Worm (Caenorhabditis elegans) whole organism, young adult: ENCODE measurements around the gene phyh-1.
"Not testable (repeated sequence)": the region's sequence is repeated elsewhere in the genome, so short reads cannot be mapped to it uniquely, and the experiment has no call there.

ENCODE experiments used
- B0336.3 ChIP-seq: fragments of 200-800 bp; sonication (Bioruptor generic); IDR thresholded peaks from 2 replicates; pipeline ENCODE4 v1.3.6; 2022; ENCODE audit warnings: missing genetic modification characterization, missing compliant biosample characterization
- D2030.7 ChIP-seq: fragments of 200-800 bp; sonication (Bioruptor generic); IDR thresholded peaks from 2 replicates; pipeline ENCODE4 v1.3.6; 2022; ENCODE audit warnings: missing genetic modification reagents, missing genetic modification characterization, missing compliant biosample characterization
- F22D6.2 ChIP-seq: sonication (generic microtip); optimal IDR thresholded peaks from 2 replicates; lab custom pipeline; 2016; ENCODE audit warnings: mild to moderate bottlenecking, missing genetic modification characterization, missing compliant biosample characterization
- F49E8.2 ChIP-seq: sonication (generic microtip); optimal IDR thresholded peaks from 3 replicates; lab custom pipeline; 2017; ENCODE audit warnings: missing genetic modification characterization, mild to moderate bottlenecking, missing compliant biosample characterization, antibody characterized with exemption, moderate library complexity; ENCODE audit not compliant: insufficient read depth
- F55B11.4 ChIP-seq: sonication (generic microtip); optimal IDR thresholded peaks from 2 replicates; lab custom pipeline; 2016; ENCODE audit warnings: missing compliant biosample characterization, missing genetic modification characterization, borderline replicate concordance; ENCODE audit not compliant: insufficient read depth
- K11D2.4 ChIP-seq: fragments of 200-800 bp; sonication (Bioruptor generic); IDR thresholded peaks from 2 replicates; pipeline ENCODE4 v1.3.6; 2022; ENCODE audit warnings: missing genetic modification reagents, missing genetic modification characterization, missing compliant biosample characterization
- T07F8.4 ChIP-seq: sonication (generic microtip); optimal IDR thresholded peaks from 2 replicates; lab custom pipeline; 2016; ENCODE audit warnings: mild to moderate bottlenecking, missing genetic modification characterization, moderate library complexity, missing compliant biosample characterization
- Y95B8A.8 ChIP-seq: fragments of 200-800 bp; sonication (Bioruptor generic); IDR thresholded peaks from 2 replicates; pipeline ENCODE4 v1.3.6; 2022; ENCODE audit warnings: missing genetic modification reagents, missing genetic modification characterization, missing compliant biosample characterization
- aptf-3 ChIP-seq: fragments of 200-800 bp; sonication (Bioruptor generic); IDR thresholded peaks from 2 replicates; pipeline ENCODE4 v1.3.6; 2022; ENCODE audit warnings: missing genetic modification characterization, missing compliant biosample characterization
- atf-7 ChIP-seq: sonication (generic microtip); optimal IDR thresholded peaks from 2 replicates; lab custom pipeline; 2017; ENCODE audit warnings: mild to moderate bottlenecking, missing genetic modification characterization, missing compliant biosample characterization
- athp-1 ChIP-seq: sonication (generic microtip); optimal IDR thresholded peaks from 2 replicates; lab custom pipeline; 2017; ENCODE audit warnings: mild to moderate bottlenecking, missing genetic modification characterization, missing compliant biosample characterization
- bed-1 ChIP-seq: fragments of 200-800 bp; sonication (Bioruptor generic); IDR thresholded peaks from 2 replicates; pipeline ENCODE4 v1.3.6; 2022; ENCODE audit warnings: missing genetic modification reagents, missing genetic modification characterization, missing compliant biosample characterization
- ccch-3 ChIP-seq: fragments of 200-800 bp; sonication (Bioruptor generic); optimal IDR thresholded peaks from 2 replicates; lab custom pipeline; 2018; ENCODE audit warnings: mild to moderate bottlenecking, missing genetic modification characterization, missing compliant biosample characterization
- cebp-2 ChIP-seq: fragments of 200-800 bp; sonication (Bioruptor generic); IDR thresholded peaks from 2 replicates; pipeline ENCODE4 v1.3.6; 2022; ENCODE audit warnings: missing genetic modification characterization, missing compliant biosample characterization
- ceh-58 ChIP-seq: fragments of 200-800 bp; sonication (Bioruptor generic); IDR thresholded peaks from 2 replicates; pipeline ENCODE4 v1.3.6; 2022; ENCODE audit warnings: missing genetic modification characterization, missing compliant biosample characterization
- dox-1 ChIP-seq: fragments of 200-800 bp; sonication (Bioruptor generic); IDR thresholded peaks from 2 replicates; pipeline ENCODE4 v1.3.6; 2022; ENCODE audit warnings: missing genetic modification reagents, missing genetic modification characterization, missing compliant biosample characterization
- efl-1 ChIP-seq: fragments of 150-350 bp; optimal IDR thresholded peaks from 2 replicates; lab custom pipeline; 2014; ENCODE audit warnings: missing biosample characterization, missing genetic modification reagents, missing genetic modification characterization
- egl-18 ChIP-seq: fragments of 200-800 bp; sonication (Bioruptor generic); IDR thresholded peaks from 2 replicates; pipeline ENCODE4 v1.3.6; 2022; ENCODE audit warnings: missing genetic modification reagents, missing genetic modification characterization, missing compliant biosample characterization
- ekl-4 ChIP-seq: fragments of 200-800 bp; sonication (Bioruptor generic); IDR thresholded peaks from 2 replicates; pipeline ENCODE4 v1.3.6; 2022; ENCODE audit warnings: missing genetic modification reagents, missing genetic modification characterization, missing compliant biosample characterization
- him-1 ChIP-seq: sonication (generic microtip); optimal IDR thresholded peaks from 2 replicates; lab custom pipeline; 2016; ENCODE audit warnings: missing genotype, missing genetic modification reagents, missing genetic modification characterization, missing compliant biosample characterization
- hlh-26 ChIP-seq: fragments of 200-800 bp; sonication (Bioruptor generic); conservative IDR thresholded peaks from 2 replicates; pipeline ENCODE4 v1.3.6; 2022; ENCODE audit warnings: missing genetic modification reagents, missing genetic modification characterization, missing compliant biosample characterization
- hmg-20 ChIP-seq: fragments of 200-800 bp; sonication (Bioruptor generic); IDR thresholded peaks from 2 replicates; pipeline ENCODE4 v1.3.6; 2022; ENCODE audit warnings: missing genetic modification reagents, missing genetic modification characterization, missing compliant biosample characterization
- hsf-1 ChIP-seq: fragments of 200-800 bp; sonication (Bioruptor generic); IDR thresholded peaks from 2 replicates; pipeline ENCODE4 v1.3.6; 2022; ENCODE audit warnings: missing genetic modification reagents, missing genetic modification characterization, missing compliant biosample characterization
- let-526 ChIP-seq: fragments of 200-800 bp; sonication (Bioruptor generic); IDR thresholded peaks from 2 replicates; pipeline ENCODE4 v1.3.6; 2022; ENCODE audit warnings: missing genetic modification reagents, missing genetic modification characterization, missing compliant biosample characterization
- lin-35 ChIP-seq, 3 experiments: fragments of 150-350 bp in 2 of 3; sonication (generic microtip) in 1 of 3; optimal IDR thresholded peaks; 2 replicates each; lab custom pipeline; 2014 to 2018; ENCODE audit warnings: missing biosample characterization in 3 of 3, missing genetic modification characterization in 3 of 3, missing genetic modification reagents in 3 of 3
- lin-40 ChIP-seq: sonication (generic microtip); optimal IDR thresholded peaks from 2 replicates; lab custom pipeline; 2016; ENCODE audit warnings: missing genetic modification characterization, mild to moderate bottlenecking, missing compliant biosample characterization, missing genotype, missing genetic modification reagents
- lsy-27 ChIP-seq: sonication (generic microtip); optimal IDR thresholded peaks from 2 replicates; lab custom pipeline; 2017; ENCODE audit warnings: missing genetic modification characterization, mild to moderate bottlenecking, missing compliant biosample characterization, antibody characterized with exemption, missing genotype, borderline replicate concordance; ENCODE audit not compliant: insufficient read depth
- madf-10 ChIP-seq: sonication (generic microtip); optimal IDR thresholded peaks from 2 replicates; lab custom pipeline; 2016; ENCODE audit warnings: mild to moderate bottlenecking, missing genetic modification characterization, missing compliant biosample characterization
- madf-6 ChIP-seq: fragments of 200-800 bp; sonication (Bioruptor generic); IDR thresholded peaks from 2 replicates; pipeline ENCODE4 v1.3.6; 2022; ENCODE audit warnings: missing genetic modification reagents, missing genetic modification characterization, missing compliant biosample characterization
- mcd-1 ChIP-seq: fragments of 200-800 bp; sonication (Bioruptor generic); IDR thresholded peaks from 2 replicates; pipeline ENCODE4 v1.3.6; 2022; ENCODE audit warnings: missing genetic modification reagents, missing genetic modification characterization, missing compliant biosample characterization
- nfya-2 ChIP-seq: fragments of 200-800 bp; sonication (Bioruptor generic); IDR thresholded peaks from 2 replicates; pipeline ENCODE4 v1.3.6; 2022; ENCODE audit warnings: missing genetic modification reagents, missing genetic modification characterization, missing compliant biosample characterization
- nhr-179 ChIP-seq: sonication (generic microtip); optimal IDR thresholded peaks from 2 replicates; lab custom pipeline; 2016; ENCODE audit warnings: mild to moderate bottlenecking, missing genetic modification characterization, missing compliant biosample characterization
- nhr-27 ChIP-seq: fragments of 200-800 bp; sonication (Bioruptor generic); optimal IDR thresholded peaks from 2 replicates; lab custom pipeline; 2018; ENCODE audit warnings: mild to moderate bottlenecking, missing genetic modification characterization, moderate library complexity, missing compliant biosample characterization
- pbrm-1 ChIP-seq: fragments of 200-800 bp; sonication (Bioruptor generic); IDR thresholded peaks from 2 replicates; pipeline ENCODE4 v1.3.6; 2022; ENCODE audit warnings: missing genetic modification reagents, missing genetic modification characterization, missing compliant biosample characterization
- rcor-1 ChIP-seq: fragments of 200-800 bp; sonication (Bioruptor generic); IDR thresholded peaks from 2 replicates; pipeline ENCODE4 v1.3.6; 2022; ENCODE audit warnings: missing genetic modification reagents, missing genetic modification characterization, missing compliant biosample characterization
- rec-8 ChIP-seq, 2 experiments: sonication (generic microtip); optimal IDR thresholded peaks; 2 replicates each; lab custom pipeline; 2016; ENCODE audit warnings: mild to moderate bottlenecking in 2 of 2, missing genetic modification characterization in 2 of 2, missing genetic modification reagents in 2 of 2, missing genotype in 2 of 2, missing biosample characterization in 1 of 2, missing compliant biosample characterization in 1 of 2, moderate library complexity in 1 of 2
- sdz-38 ChIP-seq: sonication (generic microtip); optimal IDR thresholded peaks from 2 replicates; lab custom pipeline; 2016; ENCODE audit warnings: missing genotype, missing genetic modification characterization, missing compliant biosample characterization
- unc-62 ChIP-seq: fragments of 150-350 bp; optimal IDR thresholded peaks from 2 replicates; lab custom pipeline; 2014; ENCODE audit warnings: missing biosample characterization, missing genetic modification reagents, missing genetic modification characterization
- ztf-18 ChIP-seq: sonication (generic microtip); optimal IDR thresholded peaks from 2 replicates; lab custom pipeline; 2016; ENCODE audit warnings: missing genotype, mild to moderate bottlenecking, missing genetic modification characterization, missing compliant biosample characterization
- ztf-26 ChIP-seq: sonication (generic microtip); optimal IDR thresholded peaks from 2 replicates; lab custom pipeline; 2017; ENCODE audit warnings: missing genetic modification characterization, missing compliant biosample characterization

phyh-1 gene

DNA sequence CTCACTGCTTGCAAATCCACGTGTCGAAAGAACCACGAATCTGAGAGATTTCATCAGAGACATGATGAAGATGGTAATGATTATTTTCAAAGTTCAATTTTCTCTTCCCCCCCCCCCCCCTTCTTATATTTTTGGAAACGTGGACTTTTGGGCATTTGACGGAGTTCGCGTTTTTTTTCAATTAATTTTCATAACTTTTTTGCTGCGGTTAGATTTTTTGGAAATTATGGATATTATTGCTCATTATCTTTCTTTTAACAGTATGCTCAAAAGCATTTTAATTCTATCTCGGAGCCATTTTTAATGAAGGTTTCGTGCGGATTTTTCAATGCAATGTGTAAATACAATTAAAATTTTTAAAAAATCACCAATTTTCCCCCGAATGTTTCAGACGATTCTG lies at the start of gene phyh-1:
Gene phyh-1 (minus strand): TSS at position 101 of the 400 bp plus-strand sequence.
- TF ChIP-seq let-526 (no peak), hlh-26 (no peak), B0336.3 (GFP tag; lab: Robert Waterston, UW) (no peak), dox-1 (no peak), egl-18 (GFP tag; lab: Robert Waterston, UW) (no peak), atf-7 (tag; lab: Kevin White, UChicago) (no peak), nhr-179 (tag; lab: Kevin White, UChicago) (no peak)

DNA sequence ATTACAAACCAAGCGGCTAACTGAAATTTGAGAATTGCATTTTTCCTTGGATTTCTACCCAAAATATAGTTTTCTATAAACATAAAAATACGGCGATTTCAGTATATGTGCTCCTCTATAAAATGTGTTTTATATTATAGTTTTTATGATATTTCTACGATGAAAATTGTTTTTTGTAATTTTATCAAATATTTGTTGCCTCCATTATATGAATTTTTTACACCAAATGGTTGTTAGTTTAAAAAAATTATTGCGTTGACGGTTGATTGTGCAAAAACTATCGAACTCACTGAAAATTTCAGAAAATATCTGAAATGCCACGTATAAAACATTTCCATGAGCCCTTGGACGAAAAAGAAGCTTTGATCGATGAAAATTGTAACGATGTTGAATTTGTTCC lies 49.0 kb upstream of the phyh-1 start, which contains the start of gene T28F3.9:
Gene T28F3.9 (plus strand): TSS at position 301 of the 400 bp plus-strand sequence.
- TF ChIP-seq D2030.7 (no peak), ekl-4 (no peak), F49E8.2 (tag; lab: Kevin White, UChicago) (no peak), cebp-2 (GFP tag; lab: Robert Waterston, UW) (no peak), ccch-3 (no peak)

DNA sequence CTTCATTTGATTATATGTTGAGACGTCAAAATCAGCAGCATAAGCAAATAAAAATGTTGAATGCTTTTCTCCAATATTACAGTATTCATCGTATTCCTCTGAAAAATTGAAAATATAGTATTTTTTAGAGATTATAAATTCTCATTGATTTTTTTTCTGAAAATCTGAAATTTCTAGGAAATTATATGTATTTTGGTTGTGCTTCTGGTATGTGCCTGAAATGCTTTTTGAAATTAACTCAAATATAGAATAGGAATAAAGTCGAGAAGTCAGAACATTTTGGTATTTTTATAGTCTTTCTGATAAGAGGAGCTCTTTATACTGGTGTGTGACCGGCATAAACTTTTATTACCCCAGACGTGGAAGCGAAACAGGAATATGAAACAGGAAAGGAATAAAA lies 48.0 kb upstream of the phyh-1 start, which contains the start of gene T28F3.8:
Gene T28F3.8 (minus strand): TSS at position 101 of the 400 bp plus-strand sequence.
- TF ChIP-seq ceh-58; madf-10 (tag; lab: Kevin White, UChicago); rec-8 (tag; optimal IDR thresholded peaks at IDR 0.05; lab: Kevin White, UChicago): not testable (repeated sequence)

DNA sequence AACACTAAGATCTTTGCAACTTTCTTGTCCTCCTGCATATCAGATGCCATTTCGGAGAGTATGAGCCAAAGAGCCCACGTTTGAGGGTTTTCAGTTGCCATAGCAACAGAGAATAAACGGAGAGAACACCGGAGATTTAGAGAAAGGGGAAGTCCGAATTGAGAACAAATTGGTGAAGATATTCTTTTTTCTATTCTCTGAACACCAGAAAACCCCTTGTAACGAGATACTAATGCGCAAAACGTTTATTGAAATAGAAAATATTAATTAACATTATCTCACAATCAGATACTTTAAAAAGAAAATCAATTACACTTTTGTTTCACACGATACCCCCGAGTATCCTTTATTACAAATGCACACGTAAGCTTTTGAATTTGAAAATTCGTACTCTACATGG lies 42.7 kb upstream of the phyh-1 start, which contains the start of gene ifta-2:
Gene ifta-2 (minus strand): TSS at position 101 of the 400 bp plus-strand sequence.
- TF ChIP-seq F55B11.4 (tag; lab: Kevin White, UChicago) = no peak
- TF ChIP-seq mcd-1 (GFP tag; lab: Robert Waterston, UW) = no peak
- no peak for TF ChIP-seq rcor-1 (GFP tag; lab: Robert Waterston, UW)
- TF ChIP-seq hmg-20 (GFP tag; lab: Robert Waterston, UW) = no peak
- no peak for TF ChIP-seq aptf-3 (GFP tag; lab: Robert Waterston, UW)
- TF ChIP-seq ztf-26 (tag; lab: Kevin White, UChicago) = no peak
- no peak for TF ChIP-seq F22D6.2 (tag; lab: Kevin White, UChicago)
- no peak for TF ChIP-seq hsf-1
- TF ChIP-seq lin-35 (GFP tag; optimal IDR thresholded peaks at IDR 0.05; lab: Kevin White, UChicago) = no peak
- TF ChIP-seq pbrm-1 (GFP tag; lab: Robert Waterston, UW) = no peak
- no peak for TF ChIP-seq athp-1 (tag; lab: Kevin White, UChicago)
- TF ChIP-seq, all 124 proteins: peak for 0

DNA sequence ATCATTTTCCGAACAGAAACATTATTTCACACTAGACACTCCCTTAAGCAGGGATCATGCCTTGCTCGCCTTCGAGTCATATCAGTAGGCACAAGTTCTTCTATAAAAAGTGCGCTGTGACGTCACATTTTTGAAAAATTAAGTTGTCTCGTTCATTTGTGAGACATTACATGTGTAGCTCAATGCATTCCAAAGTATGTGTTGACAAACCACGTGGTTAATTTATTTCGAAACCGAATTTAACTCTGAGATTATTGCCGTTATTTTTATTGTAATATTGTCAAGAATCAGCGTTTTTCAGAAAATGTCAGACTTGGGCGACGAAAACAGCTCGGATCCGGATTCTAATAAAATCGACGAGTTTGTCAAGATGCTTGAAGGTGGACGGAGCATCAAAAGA lies 35.3 kb upstream of the phyh-1 start, which contains the start of gene T28F3.5:
Gene T28F3.5 (plus strand): TSS at position 301 of the 400 bp plus-strand sequence.
- TF ChIP-seq T07F8.4 (tag; lab: Kevin White, UChicago) (no peak), hmg-20 (GFP tag; lab: Robert Waterston, UW) (no peak), madf-6 (no peak), lin-40 (tag; lab: Kevin White, UChicago) (no peak), him-1 (tag; lab: Kevin White, UChicago) (no peak), bed-1 (GFP tag; lab: Robert Waterston, UW) (no peak), nfya-2 (GFP tag; lab: Robert Waterston, UW) (no peak), sdz-38 (tag; lab: Kevin White, UChicago) (no peak), K11D2.4 (GFP tag; lab: Robert Waterston, UW) (no peak), cebp-2 (GFP tag; lab: Robert Waterston, UW) (no peak), ztf-18 (tag; lab: Kevin White, UChicago) (no peak), unc-62 (GFP tag; lab: Kevin White, UChicago) (no peak), athp-1 (tag; lab: Kevin White, UChicago) (no peak), efl-1 (GFP tag; lab: Kevin White, UChicago) (no peak), nhr-27 (tag; lab: Kevin White, UChicago) (no peak), lsy-27 (tag; lab: Kevin White, UChicago) (no peak), Y95B8A.8 (GFP tag; lab: Robert Waterston, UW) (no peak)
